Fruit fly (Drosophila melanogaster) Kc167 (cell line): ENCODE results near the gene Set8.

Experiments used
- insv ChIP-seq: fragments of >200 bp; optimal IDR thresholded peaks from 3 replicates; lab custom pipeline; 2018; ENCODE audit warnings: missing external identifiers
- psq ChIP-seq: fragments of >200 bp; optimal IDR thresholded peaks from 2 replicates; lab custom pipeline; 2017; ENCODE audit warnings: missing external identifiers
- ttk ChIP-seq: sonication (Bioruptor generic); optimal IDR thresholded peaks from 2 replicates; lab custom pipeline; 2017; ENCODE audit warnings: missing external identifiers

DNA sequence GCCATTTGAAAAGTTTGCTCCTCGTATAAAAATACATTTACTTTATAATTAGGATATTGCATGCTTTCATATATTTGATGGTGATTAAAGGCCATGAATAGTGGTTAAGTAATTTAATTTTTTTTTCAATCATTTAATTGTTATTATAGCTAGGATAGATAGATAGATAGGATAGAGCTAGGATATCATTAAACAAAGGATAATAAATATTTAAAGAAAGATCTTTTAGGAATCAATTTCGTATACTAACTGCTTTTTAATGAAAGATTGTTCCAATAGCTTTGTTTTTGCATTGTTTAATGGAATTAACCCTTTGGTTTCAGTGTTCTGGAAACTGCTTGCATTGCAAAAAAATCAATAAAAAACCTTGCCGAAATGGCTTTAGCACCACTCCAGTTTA, 38.8 kb downstream of the Set8 start:
- no peak for TF ChIP-seq insv (lab: Kevin White, UChicago)
- no peak for TF ChIP-seq psq (lab: Kevin White, UChicago)
- no peak for TF ChIP-seq ttk (lab: Kevin White, UChicago)
